Worm (Caenorhabditis elegans): ENCODE data around the gene W03F9.9.

Gene W03F9.9

ce11 chrV:138592-138991 is at the start of gene W03F9.9:
Gene W03F9.9 (plus strand): TSS chrV:138892.
- no peak for TF ChIP-seq lin-39 (tag; optimal IDR thresholded peaks at IDR 0.05)
- no peak for TF ChIP-seq ama-1 (optimal IDR thresholded peaks at IDR 0.05)
- TF ChIP-seq snpc-4 (tag; optimal IDR thresholded peaks at IDR 0.05), result no peak
- TF ChIP-seq F13H6.1 (tag; optimal IDR thresholded peaks at IDR 0.05), result no peak
- TF ChIP-seq zag-1 (tag; optimal IDR thresholded peaks at IDR 0.05), result no peak
- no peak for TF ChIP-seq sma-9 (GFP tag; optimal IDR thresholded peaks at IDR 0.05)
- TF ChIP-seq sma-9 (tag; optimal IDR thresholded peaks at IDR 0.05), result no peak
- no peak for TF ChIP-seq nhr-237 (tag; optimal IDR thresholded peaks at IDR 0.05)
- TF ChIP-seq dmd-4 (tag; optimal IDR thresholded peaks at IDR 0.05), result no peak
- TF ChIP-seq egl-27 (tag; optimal IDR thresholded peaks at IDR 0.05), result no peak
- no peak for TF ChIP-seq nhr-25 (tag; optimal IDR thresholded peaks at IDR 0.05)
- TF ChIP-seq mab-5 (tag; optimal IDR thresholded peaks at IDR 0.05), result no peak
- TF ChIP-seq unc-55 (GFP tag; optimal IDR thresholded peaks at IDR 0.05), result no peak
- TF ChIP-seq nhr-6 (tag; optimal IDR thresholded peaks at IDR 0.05), result no peak

DNA sequence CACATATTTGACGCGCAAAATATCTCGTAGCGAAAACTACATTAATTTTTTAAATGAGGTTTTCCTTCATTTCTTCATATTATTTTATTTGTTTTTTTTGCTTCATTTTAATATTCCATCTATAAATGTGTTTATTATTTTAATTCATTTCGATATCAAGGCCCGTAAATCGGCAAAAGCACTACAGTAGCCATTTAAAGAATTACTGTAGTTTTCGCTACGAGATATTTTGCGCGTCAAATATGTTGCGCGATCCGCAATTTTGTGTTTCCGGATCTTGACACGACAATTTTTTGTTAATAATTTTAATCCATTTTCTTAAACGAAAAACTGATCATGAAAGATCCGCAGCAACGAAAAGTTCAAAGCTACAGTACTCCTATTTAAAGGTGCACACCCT is 36.5 kb upstream of the W03F9.9 start:
- no peak for TF ChIP-seq ceh-82 (tag; optimal IDR thresholded peaks at IDR 0.05)

DNA sequence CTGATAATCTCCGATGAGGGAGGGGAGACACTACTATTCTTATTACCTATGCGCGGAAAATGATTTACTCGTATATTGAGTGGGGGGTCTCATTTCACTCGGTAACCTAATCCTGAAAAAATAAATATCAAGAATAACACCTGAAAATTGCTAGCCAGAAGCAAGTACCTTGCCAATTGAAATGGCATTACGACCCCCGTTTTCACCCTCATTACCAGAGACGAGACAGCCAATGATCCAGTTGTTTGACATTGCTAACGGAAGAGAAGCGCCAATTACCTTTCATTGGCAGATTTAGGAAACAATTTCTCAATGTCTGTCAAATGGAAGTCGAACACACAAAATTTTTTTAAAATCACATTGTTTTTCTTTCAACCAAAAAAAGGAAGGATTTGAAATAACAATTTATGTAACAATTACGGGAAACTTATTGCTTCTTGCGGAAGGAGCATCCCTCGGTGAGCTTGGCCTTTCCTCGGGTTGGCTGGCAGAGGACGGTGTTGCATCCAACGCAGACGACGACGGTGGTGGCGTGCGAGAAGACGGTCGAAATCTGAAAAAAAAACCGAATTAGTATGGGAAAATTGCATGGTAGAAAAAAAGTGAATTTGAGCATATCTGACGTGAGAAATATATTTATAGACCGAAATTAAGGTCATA is 35.5 kb upstream of the W03F9.9 start:
- no peak for TF ChIP-seq ama-1 (optimal IDR thresholded peaks at IDR 0.05)
- no peak for TF ChIP-seq elt-3 (tag; optimal IDR thresholded peaks at IDR 0.05)
- no peak for TF ChIP-seq crh-2 (tag; optimal IDR thresholded peaks at IDR 0.05)
- no peak for TF ChIP-seq nhr-6 (tag; optimal IDR thresholded peaks at IDR 0.05)
- TF ChIP-seq nhr-77 (tag; optimal IDR thresholded peaks at IDR 0.05), result no peak
- TF ChIP-seq lin-39 (tag; optimal IDR thresholded peaks at IDR 0.05), result no peak
- no peak for TF ChIP-seq ceh-16 (tag; optimal IDR thresholded peaks at IDR 0.05)
- no peak for TF ChIP-seq sma-3 (GFP tag; optimal IDR thresholded peaks at IDR 0.05)
- TF ChIP-seq fos-1 (tag; optimal IDR thresholded peaks at IDR 0.05), result no peak
- TF ChIP-seq elt-1 (tag; optimal IDR thresholded peaks at IDR 0.05), result no peak
- no peak for TF ChIP-seq nhr-12 (tag; optimal IDR thresholded peaks at IDR 0.05)
- TF ChIP-seq mbf-1 (tag; optimal IDR thresholded peaks at IDR 0.05), result no peak
- TF ChIP-seq nhr-10 (tag; optimal IDR thresholded peaks at IDR 0.05), result no peak
- no peak for TF ChIP-seq lin-11 (tag; optimal IDR thresholded peaks at IDR 0.05)
- TF ChIP-seq zag-1 (tag; optimal IDR thresholded peaks at IDR 0.05), result no peak
- no peak for TF ChIP-seq sma-9 (GFP tag; optimal IDR thresholded peaks at IDR 0.05)
- no peak for TF ChIP-seq sma-9 (tag; optimal IDR thresholded peaks at IDR 0.05)
- TF ChIP-seq ZK546.5 (tag; optimal IDR thresholded peaks at IDR 0.05), result no peak
- TF ChIP-seq blmp-1 (tag; optimal IDR thresholded peaks at IDR 0.05; ENCODE audit: insufficient read depth), result no peak

DNA sequence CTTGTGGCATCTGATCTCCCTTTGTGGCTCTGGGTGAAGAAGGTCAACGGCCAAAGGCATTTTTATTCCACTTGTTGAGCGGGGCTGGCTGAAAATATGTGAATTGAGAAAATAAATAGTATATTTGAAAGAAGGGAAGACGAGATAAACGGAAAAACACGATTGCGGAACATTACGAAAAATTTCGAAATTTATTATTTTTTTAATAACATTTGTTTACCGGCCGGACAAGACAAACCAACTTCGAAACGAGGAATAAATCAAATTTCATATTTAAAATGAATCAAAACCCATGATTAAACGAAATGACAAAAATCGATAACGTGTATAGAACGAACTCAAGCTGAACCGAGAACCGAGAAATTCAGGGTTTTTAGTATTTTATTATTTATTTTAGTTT is 34.7 kb upstream of the W03F9.9 start, which contains the start of gene rps-27:
rps-27 (minus strand) TSS at position 101 of the 400 bp plus-strand sequence.
- no peak for TF ChIP-seq gmeb-1 (tag; optimal IDR thresholded peaks at IDR 0.05)
- TF ChIP-seq blmp-1 (tag; optimal IDR thresholded peaks at IDR 0.05; ENCODE audit: insufficient read depth), result no peak
- no peak for TF ChIP-seq alr-1 (tag; optimal IDR thresholded peaks at IDR 0.05)
- no peak for TF ChIP-seq nhr-77 (tag; optimal IDR thresholded peaks at IDR 0.05)
- TF ChIP-seq fos-1 (tag; optimal IDR thresholded peaks at IDR 0.05), result no peak
- no peak for TF ChIP-seq mbf-1 (tag; optimal IDR thresholded peaks at IDR 0.05)
- TF ChIP-seq dmd-4 (tag; optimal IDR thresholded peaks at IDR 0.05), result no peak
- TF ChIP-seq ztf-11 (tag; optimal IDR thresholded peaks at IDR 0.05), result no peak
- TF ChIP-seq elt-3 (tag; optimal IDR thresholded peaks at IDR 0.05), result no peak
- no peak for TF ChIP-seq F13H6.1 (tag; optimal IDR thresholded peaks at IDR 0.05)
- no peak for TF ChIP-seq nhr-6 (tag; optimal IDR thresholded peaks at IDR 0.05)
- TF ChIP-seq nhr-237 (tag; optimal IDR thresholded peaks at IDR 0.05), result no peak
- TF ChIP-seq mab-5 (tag; optimal IDR thresholded peaks at IDR 0.05), result no peak
- TF ChIP-seq nhr-12 (tag; optimal IDR thresholded peaks at IDR 0.05), result no peak
- TF ChIP-seq sma-3 (GFP tag; optimal IDR thresholded peaks at IDR 0.05), result no peak
- no peak for TF ChIP-seq egl-27 (tag; optimal IDR thresholded peaks at IDR 0.05)
- TF ChIP-seq lsy-2 (tag; optimal IDR thresholded peaks at IDR 0.05), result no peak
- TF ChIP-seq nhr-10 (tag; optimal IDR thresholded peaks at IDR 0.05), result no peak
- no peak for TF ChIP-seq R02D3.7 (tag; optimal IDR thresholded peaks at IDR 0.05)
- TF ChIP-seq ceh-82 (tag; optimal IDR thresholded peaks at IDR 0.05), result no peak

DNA sequence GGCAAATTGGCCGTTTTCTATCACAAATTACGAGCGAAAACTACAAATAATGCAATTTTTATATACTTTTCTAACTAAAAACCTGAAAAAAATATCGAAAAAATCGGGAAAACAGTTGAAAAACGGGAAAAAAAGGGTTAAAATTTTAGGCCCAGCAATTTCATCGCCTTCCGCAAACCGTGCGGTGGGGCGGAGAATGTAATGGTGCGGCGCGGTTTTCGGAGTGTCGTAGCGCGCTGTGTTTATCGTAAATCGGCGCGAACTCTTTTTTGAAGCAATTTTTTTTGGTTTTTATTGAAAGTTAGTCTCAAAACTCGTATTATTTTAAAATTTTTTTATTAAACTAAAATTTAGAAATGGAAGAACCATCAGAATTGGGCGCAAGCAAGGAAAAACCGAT is 34.2 kb upstream of the W03F9.9 start, which contains the start of gene picd-1:
picd-1 (plus strand) TSS at position 352 of the 400 bp plus-strand sequence.
- peak; percentile 57 for TF ChIP-seq snpc-4 (tag; optimal IDR thresholded peaks at IDR 0.05)
- TF ChIP-seq lin-11 (tag; optimal IDR thresholded peaks at IDR 0.05), result peak; percentile 90
- TF ChIP-seq fos-1 (tag; optimal IDR thresholded peaks at IDR 0.05), result peak; percentile 51
- peak; percentile 92 for TF ChIP-seq unc-55 (GFP tag; optimal IDR thresholded peaks at IDR 0.05)
- TF ChIP-seq sma-3 (GFP tag; optimal IDR thresholded peaks at IDR 0.05), result peak; percentile 78
- TF ChIP-seq nhr-21 (tag; optimal IDR thresholded peaks at IDR 0.05), result peak; percentile 61
- peak; percentile 33 for TF ChIP-seq ztf-4 (tag; optimal IDR thresholded peaks at IDR 0.05)
- TF ChIP-seq nhr-25 (tag; optimal IDR thresholded peaks at IDR 0.05), result peak; percentile 67
- peak; percentile 70 for TF ChIP-seq nhr-129 (tag; optimal IDR thresholded peaks at IDR 0.05)
- peak; percentile 83 for TF ChIP-seq lin-13 (GFP tag; optimal IDR thresholded peaks at IDR 0.05)
- no peak for TF ChIP-seq Y55F3AM.14 (GFP tag; optimal IDR thresholded peaks at IDR 0.05)
- peak; percentile 79 for TF ChIP-seq gmeb-1 (tag; optimal IDR thresholded peaks at IDR 0.05)
- peak; percentile 42 for TF ChIP-seq sem-4 (tag; optimal IDR thresholded peaks at IDR 0.05)
- TF ChIP-seq lsy-2 (tag; optimal IDR thresholded peaks at IDR 0.05), result peak in 1 of 2 experiments; percentile 84
- TF ChIP-seq C34F6.9 (tag; optimal IDR thresholded peaks at IDR 0.05), result peak; percentile 67
- TF ChIP-seq crh-2 (tag; optimal IDR thresholded peaks at IDR 0.05), result peak; percentile 74
- no peak for TF ChIP-seq zag-1 (tag; optimal IDR thresholded peaks at IDR 0.05)
- no peak for TF ChIP-seq dmd-4 (tag; optimal IDR thresholded peaks at IDR 0.05)
- TF ChIP-seq mab-5 (tag; optimal IDR thresholded peaks at IDR 0.05), result no peak
- peak; percentile 0 for TF ChIP-seq ama-1 (optimal IDR thresholded peaks at IDR 0.05)
- TF ChIP-seq sma-9 (GFP tag; optimal IDR thresholded peaks at IDR 0.05), result no peak
- TF ChIP-seq sma-9 (tag; optimal IDR thresholded peaks at IDR 0.05), result no peak
- peak; percentile 66 for TF ChIP-seq R02D3.7 (tag; optimal IDR thresholded peaks at IDR 0.05)

All from whole organism, L2 larva.